Fruit fly (Drosophila melanogaster) whole organism, adult: Measurements from ENCODE around the gene eIF4A.

Experiments used
- CG11617 ChIP-seq: fragments of 200-800 bp; sonication (Bioruptor generic); optimal IDR thresholded peaks from 2 replicates; lab custom pipeline; 2017; ENCODE audit warnings: mild to moderate bottlenecking, missing biosample characterization, missing genetic modification reagents, missing genetic modification characterization
- CG12768 ChIP-seq: fragments of 200-800 bp; sonication (Bioruptor generic); optimal IDR thresholded peaks from 2 replicates; lab custom pipeline; 2017; ENCODE audit warnings: missing biosample characterization, missing genetic modification characterization, mild to moderate bottlenecking, moderate library complexity, missing genetic modification reagents
- CG14711 ChIP-seq: fragments of 200-800 bp; sonication (Bioruptor generic); optimal IDR thresholded peaks from 2 replicates; lab custom pipeline; 2018; ENCODE audit warnings: missing biosample characterization, mild to moderate bottlenecking, missing genetic modification characterization, moderate library complexity
- CG1620 ChIP-seq: fragments of 200-800 bp; sonication (Bioruptor generic); optimal IDR thresholded peaks from 2 replicates; lab custom pipeline; 2016; ENCODE audit warnings: missing biosample characterization, missing genetic modification characterization
- CG33017 ChIP-seq: fragments of 200-800 bp; sonication (Bioruptor generic); optimal IDR thresholded peaks from 2 replicates; lab custom pipeline; 2018; ENCODE audit warnings: missing biosample characterization, mild to moderate bottlenecking, missing genetic modification characterization, moderate library complexity
- CG5204 ChIP-seq: fragments of 200-800 bp; sonication (Bioruptor generic); optimal IDR thresholded peaks from 2 replicates; lab custom pipeline; 2016; ENCODE audit warnings: missing biosample characterization, missing genetic modification characterization
- CG7045 ChIP-seq: fragments of 200-800 bp; sonication (Bioruptor generic); optimal IDR thresholded peaks from 2 replicates; lab custom pipeline; 2017; ENCODE audit warnings: missing biosample characterization, mild to moderate bottlenecking, missing genetic modification characterization
- CG7101 ChIP-seq: fragments of 200-800 bp; sonication (Bioruptor generic); optimal IDR thresholded peaks from 2 replicates; lab custom pipeline; 2018; ENCODE audit warnings: missing biosample characterization, mild to moderate bottlenecking, missing genetic modification characterization, moderate library complexity
- Clk ChIP-seq: fragments of 200-800 bp; sonication (Bioruptor generic); optimal IDR thresholded peaks from 2 replicates; lab custom pipeline; 2017; ENCODE audit warnings: missing biosample characterization, missing genetic modification characterization
- Crg-1 ChIP-seq: fragments of 200-800 bp; sonication (Bioruptor generic); optimal IDR thresholded peaks from 2 replicates; lab custom pipeline; 2016; ENCODE audit warnings: missing biosample characterization, missing genetic modification characterization
- Hr96 ChIP-seq: fragments of 200-800 bp; sonication (Bioruptor generic); optimal IDR thresholded peaks from 2 replicates; lab custom pipeline; 2016; ENCODE audit warnings: missing biosample characterization, missing genetic modification characterization
- Mnt ChIP-seq: fragments of 200-800 bp; sonication (Bioruptor generic); optimal IDR thresholded peaks from 2 replicates; lab custom pipeline; 2016; ENCODE audit warnings: missing biosample characterization, mild to moderate bottlenecking, missing genetic modification characterization
- bab1 ChIP-seq: fragments of 200-800 bp; sonication (Bioruptor generic); optimal IDR thresholded peaks from 3 replicates; lab custom pipeline; 2019; ENCODE audit warnings: missing biosample characterization, mild to moderate bottlenecking, missing genetic modification characterization, moderate library complexity
- cic ChIP-seq: fragments of 200-800 bp; sonication (Bioruptor generic); optimal IDR thresholded peaks from 2 replicates; lab custom pipeline; 2017; ENCODE audit warnings: missing biosample characterization, mild to moderate bottlenecking, missing genetic modification characterization, moderate library complexity
- cnc ChIP-seq, 2 experiments: fragments of >200 bp; optimal IDR thresholded peaks; 2 replicates each; lab custom pipeline; 2017
- kay ChIP-seq: fragments of 200-800 bp; sonication (Bioruptor generic); peaks from one replicate; lab custom pipeline; 2016; ENCODE audit warnings: missing biosample characterization, missing genetic modification characterization, borderline replicate concordance
- ovo ChIP-seq: fragments of 200-800 bp; sonication (Bioruptor generic); optimal IDR thresholded peaks from 2 replicates; lab custom pipeline; 2016; ENCODE audit warnings: missing biosample characterization, missing genetic modification characterization
- pad ChIP-seq: fragments of 200-800 bp; sonication (Bioruptor generic); optimal IDR thresholded peaks from 3 replicates; lab custom pipeline; 2017; ENCODE audit warnings: missing biosample characterization, missing genetic modification characterization, mild to moderate bottlenecking, moderate library complexity, missing genetic modification reagents
- tj ChIP-seq: fragments of 200-800 bp; sonication (Bioruptor generic); optimal IDR thresholded peaks from 3 replicates; lab custom pipeline; 2017; ENCODE audit warnings: missing biosample characterization, mild to moderate bottlenecking, missing genetic modification characterization, moderate library complexity
- toe ChIP-seq: fragments of 200-800 bp; sonication (Bioruptor generic); optimal IDR thresholded peaks from 2 replicates; lab custom pipeline; 2016; ENCODE audit warnings: missing biosample characterization, missing genetic modification characterization

The eIF4A gene

DNA sequence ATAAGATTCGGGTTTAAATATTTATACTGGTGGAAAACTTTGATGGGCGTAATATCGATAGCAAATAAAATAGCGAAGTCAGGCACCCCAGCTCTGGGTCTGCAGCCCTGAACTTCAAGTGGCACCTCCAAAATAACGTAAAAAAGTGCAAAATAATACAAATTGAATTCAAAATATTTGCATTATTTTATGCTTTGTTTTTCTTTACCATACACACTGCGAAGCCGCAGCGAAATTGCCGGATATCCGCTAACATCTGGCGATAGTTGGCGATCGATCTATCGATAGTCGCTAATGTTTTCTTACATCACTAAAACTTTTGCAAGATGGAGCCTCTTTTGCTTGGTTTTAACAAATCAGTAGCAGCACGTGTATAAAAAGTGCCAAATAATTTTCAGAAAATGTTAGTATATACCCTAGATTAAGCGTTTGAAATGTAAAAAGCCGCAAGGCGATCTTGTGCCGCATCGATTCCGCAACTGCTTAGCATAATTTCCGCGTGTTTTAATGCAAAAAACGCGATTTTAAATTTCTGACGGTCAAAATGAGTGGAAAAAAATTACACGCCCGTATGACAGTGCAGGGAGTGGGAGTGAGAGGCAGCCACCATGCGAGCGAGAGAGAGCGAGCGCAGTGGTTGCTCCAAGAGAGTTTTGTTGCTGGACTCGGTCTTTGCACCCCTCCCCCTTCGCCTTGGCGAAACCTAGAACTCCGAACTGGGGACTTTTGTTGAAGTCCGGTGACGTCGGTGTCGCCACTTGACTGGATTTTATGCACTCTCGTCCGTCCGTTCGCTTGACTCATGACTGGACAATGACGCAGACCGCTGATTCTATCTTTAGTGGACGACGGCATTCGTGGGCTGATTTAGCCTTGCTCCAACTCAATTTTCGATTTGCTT lies at the start of gene eIF4A:
eIF4A (plus strand) TSS at position 332 of the 901 bp plus-strand sequence.
- TF ChIP-seq bab1, result peak; percentile 27
- peak; percentile 34 for TF ChIP-seq CG7101 (tag; lab: Kevin White, UChicago)
- peak; percentile 97 for TF ChIP-seq Mnt (GFP tag; lab: Kevin White, UChicago)
- no peak for TF ChIP-seq tj
- peak; percentile 43 for TF ChIP-seq kay (GFP tag; lab: Kevin White, UChicago)
- peak; percentile 95 for TF ChIP-seq CG12768 (GFP tag; lab: Kevin White, UChicago)
- TF ChIP-seq cic (GFP tag; lab: Kevin White, UChicago), result no peak
- no peak for TF ChIP-seq CG7045 (GFP tag; lab: Kevin White, UChicago)
- no peak for TF ChIP-seq toe (GFP tag; lab: Kevin White, UChicago)
- TF ChIP-seq Hr96 (GFP tag; lab: Kevin White, UChicago), result peak; percentile 20
- peak; percentile 2 for TF ChIP-seq CG33017 (tag; lab: Kevin White, UChicago)
- TF ChIP-seq ovo (GFP tag; lab: Kevin White, UChicago), result peak; percentile 18
- TF ChIP-seq CG14711 (tag; lab: Kevin White, UChicago), result no peak
- TF ChIP-seq cnc (optimal IDR thresholded peaks at IDR 0.05; lab: Kevin White, UChicago), result no peak
- no peak for TF ChIP-seq Clk (GFP tag; lab: Kevin White, UChicago)

DNA sequence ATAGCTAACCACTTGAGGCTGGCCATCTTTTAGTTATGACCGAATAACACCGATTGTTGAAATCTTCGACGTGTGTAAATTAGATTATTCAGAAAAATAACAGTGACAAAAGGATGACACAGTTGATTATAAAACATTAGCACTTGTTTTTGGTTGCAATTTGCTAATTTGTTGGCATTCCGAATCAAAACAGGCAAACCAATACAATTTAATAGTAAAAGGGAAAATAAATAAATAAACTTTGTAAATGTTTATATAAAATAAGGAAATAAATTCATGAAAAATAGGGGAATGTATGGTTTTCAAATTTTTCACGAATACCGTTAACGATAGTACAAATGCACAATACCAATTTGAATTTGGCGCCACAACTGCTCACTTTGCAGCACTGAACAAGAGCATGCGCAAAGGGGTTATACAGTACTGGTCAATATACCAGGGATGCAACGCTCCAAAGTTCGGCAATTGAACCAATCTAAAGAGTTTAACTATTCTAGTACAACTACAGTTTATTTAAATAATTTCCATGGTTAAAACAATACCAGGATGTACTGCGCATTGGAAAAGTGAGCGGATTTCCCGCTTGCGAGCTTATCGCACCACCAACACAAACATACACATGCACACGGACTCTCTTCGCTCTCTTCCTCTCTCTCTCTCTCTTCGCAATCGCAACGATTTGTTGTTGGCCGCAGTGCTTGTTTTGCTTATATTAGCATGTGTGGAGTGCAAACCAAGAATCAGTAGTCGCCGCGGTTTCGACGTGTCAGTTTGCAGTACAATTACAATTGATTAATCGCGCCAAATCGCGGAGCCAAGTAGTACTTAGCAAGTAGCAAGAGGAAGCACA lies 38.1 kb upstream of the eIF4A start, which contains the start of the genes Sfp26Ad and Gpdh1:
Sfp26Ad (minus strand) TSS at position 76 of the 850 bp plus-strand sequence.
Gpdh1 (plus strand) TSS at position 415 of the 850 bp plus-strand sequence.
- TF ChIP-seq Hr96 (GFP tag; lab: Kevin White, UChicago) (peak; percentile 83), Clk (GFP tag; lab: Kevin White, UChicago) (peak; percentile 74), CG7101 (tag; lab: Kevin White, UChicago) (peak; percentile 75), Crg-1 (GFP tag; lab: Kevin White, UChicago) (peak; percentile 88), toe (GFP tag; lab: Kevin White, UChicago) (peak; percentile 90), cnc (optimal IDR thresholded peaks at IDR 0.05; lab: Kevin White, UChicago) (no peak), Mnt (GFP tag; lab: Kevin White, UChicago) (peak; percentile 86), tj (peak; percentile 86), kay (GFP tag; lab: Kevin White, UChicago) (peak; percentile 93), CG5204 (GFP tag; lab: Kevin White, UChicago) (peak; percentile 89), CG11617 (GFP tag; lab: Kevin White, UChicago) (peak; percentile 64), CG7045 (GFP tag; lab: Kevin White, UChicago) (peak; percentile 86), pad (peak; percentile 83), CG1620 (GFP tag; lab: Kevin White, UChicago) (peak; percentile 93), CG12768 (GFP tag; lab: Kevin White, UChicago) (peak; percentile 93), cic (GFP tag; lab: Kevin White, UChicago) (peak; percentile 94), CG14711 (tag; lab: Kevin White, UChicago) (peak; percentile 67), ovo (GFP tag; lab: Kevin White, UChicago) (peak; percentile 73), bab1 (peak; percentile 81), CG33017 (tag; lab: Kevin White, UChicago) (peak; percentile 39)

- TF ChIP-seq CG7101 (tag; lab: Kevin White, UChicago), result no peak
- peak; percentile 12 for TF ChIP-seq bab1
- TF ChIP-seq Crg-1 (GFP tag; lab: Kevin White, UChicago), result no peak
- TF ChIP-seq CG14711 (tag; lab: Kevin White, UChicago), result no peak
- TF ChIP-seq pad, result no peak
- TF ChIP-seq CG33017 (tag; lab: Kevin White, UChicago), result no peak
- peak; percentile 79 for TF ChIP-seq cic (GFP tag; lab: Kevin White, UChicago)
- peak; percentile 40 for TF ChIP-seq Mnt (GFP tag; lab: Kevin White, UChicago)
- TF ChIP-seq Clk (GFP tag; lab: Kevin White, UChicago), result no peak
- TF ChIP-seq ovo (GFP tag; lab: Kevin White, UChicago), result no peak
- TF ChIP-seq CG12768 (GFP tag; lab: Kevin White, UChicago), result no peak
- peak; percentile 58 for TF ChIP-seq Hr96 (GFP tag; lab: Kevin White, UChicago)
- TF ChIP-seq cnc (optimal IDR thresholded peaks at IDR 0.05; lab: Kevin White, UChicago), result no peak
- TF ChIP-seq CG7045 (GFP tag; lab: Kevin White, UChicago), result peak; percentile 3
- no peak for TF ChIP-seq tj
- no peak for TF ChIP-seq toe (GFP tag; lab: Kevin White, UChicago)
- no peak for TF ChIP-seq kay (GFP tag; lab: Kevin White, UChicago)
- TF ChIP-seq CG1620 (GFP tag; lab: Kevin White, UChicago), result no peak
- no peak for TF ChIP-seq CG11617 (GFP tag; lab: Kevin White, UChicago)
- TF ChIP-seq CG5204 (GFP tag; lab: Kevin White, UChicago), result no peak
These were observed 37.0 kb upstream of the eIF4A start for dm6 chr2L:5944305-5945282.
